Worm (Caenorhabditis elegans) whole organism, L2 larva: Measurements from ENCODE around the gene R12C12.7.
A peak's percentile ranks its signal among the peaks of the same experiment; 100 is the strongest.

Experiments used
- C34F6.9 ChIP-seq: fragments of 150-350 bp; optimal IDR thresholded peaks from 2 replicates; lab custom pipeline; 2014; ENCODE audit warnings: missing biosample characterization, missing genetic modification characterization
- F13H6.1 ChIP-seq: sonication (generic microtip); optimal IDR thresholded peaks from 2 replicates; lab custom pipeline; 2016; ENCODE audit warnings: missing genetic modification characterization, missing compliant biosample characterization
- R02D3.7 ChIP-seq: fragments of 150-350 bp; optimal IDR thresholded peaks from 2 replicates; lab custom pipeline; 2014; ENCODE audit warnings: missing biosample characterization, missing genetic modification characterization
- ZK546.5 ChIP-seq: sonication (generic microtip); optimal IDR thresholded peaks from 2 replicates; lab custom pipeline; 2017; ENCODE audit warnings: missing biosample characterization, missing genetic modification characterization
- alr-1 ChIP-seq: fragments of 150-350 bp; optimal IDR thresholded peaks from 2 replicates; lab custom pipeline; 2014; ENCODE audit warnings: missing biosample characterization, missing genetic modification characterization
- ama-1 ChIP-seq: fragments of 150-350 bp; optimal IDR thresholded peaks from 2 replicates; lab custom pipeline; 2018; ENCODE audit warnings: inconsistent platforms
- ceh-16 ChIP-seq: fragments of 150-350 bp; optimal IDR thresholded peaks from 2 replicates; lab custom pipeline; 2014; ENCODE audit warnings: missing biosample characterization, missing genetic modification characterization
- ceh-82 ChIP-seq: fragments of 150-350 bp; optimal IDR thresholded peaks from 2 replicates; lab custom pipeline; 2014; ENCODE audit warnings: missing biosample characterization, missing genetic modification characterization
- crh-2 ChIP-seq: sonication (generic microtip); optimal IDR thresholded peaks from 2 replicates; lab custom pipeline; 2017; ENCODE audit warnings: missing biosample characterization, missing genetic modification characterization
- dmd-4 ChIP-seq: sonication (generic microtip); optimal IDR thresholded peaks from 2 replicates; lab custom pipeline; 2017; ENCODE audit warnings: missing biosample characterization, missing genetic modification characterization
- egl-27 ChIP-seq: sonication (generic microtip); optimal IDR thresholded peaks from 3 replicates; lab custom pipeline; 2017; ENCODE audit warnings: missing biosample characterization, missing genetic modification reagents, missing genetic modification characterization
- elt-1 ChIP-seq: fragments of 150-350 bp; optimal IDR thresholded peaks from 2 replicates; lab custom pipeline; 2014; ENCODE audit warnings: missing biosample characterization, missing genetic modification characterization
- elt-3 ChIP-seq: sonication (generic microtip); optimal IDR thresholded peaks from 2 replicates; lab custom pipeline; 2017; ENCODE audit warnings: missing biosample characterization, missing genetic modification characterization
- fos-1 ChIP-seq: fragments of 150-350 bp; optimal IDR thresholded peaks from 2 replicates; lab custom pipeline; 2014; ENCODE audit warnings: missing biosample characterization, missing genetic modification characterization
- gmeb-1 ChIP-seq: fragments of 150-350 bp; optimal IDR thresholded peaks from 2 replicates; lab custom pipeline; 2014; ENCODE audit warnings: missing biosample characterization, missing genetic modification characterization
- lin-13 ChIP-seq: fragments of 150-350 bp; optimal IDR thresholded peaks from 2 replicates; lab custom pipeline; 2014; ENCODE audit warnings: missing biosample characterization, missing genetic modification reagents, missing genetic modification characterization
- lsy-2 ChIP-seq, 2 experiments: fragments of 150-350 bp in 1 of 2; sonication (generic microtip) in 1 of 2; optimal IDR thresholded peaks; 2 replicates each; lab custom pipeline; 2014 to 2017; ENCODE audit warnings: missing biosample characterization in 2 of 2, missing genetic modification characterization in 2 of 2
- mab-5 ChIP-seq: fragments of 150-350 bp; optimal IDR thresholded peaks from 2 replicates; lab custom pipeline; 2014; ENCODE audit warnings: missing biosample characterization, missing genetic modification characterization
- mbf-1 ChIP-seq: sonication (generic microtip); optimal IDR thresholded peaks from 2 replicates; lab custom pipeline; 2017; ENCODE audit warnings: missing biosample characterization, missing genetic modification characterization
- mdl-1 ChIP-seq, 2 experiments: fragments of 150-350 bp in 1 of 2; sonication (generic microtip) in 1 of 2; optimal IDR thresholded peaks; 2 replicates each; lab custom pipeline; 2017; ENCODE audit warnings: missing biosample characterization in 2 of 2, missing genetic modification characterization in 2 of 2
- nhr-12 ChIP-seq: fragments of 150-350 bp; optimal IDR thresholded peaks from 2 replicates; lab custom pipeline; 2014; ENCODE audit warnings: missing biosample characterization, missing genetic modification characterization
- nhr-129 ChIP-seq: fragments of 150-350 bp; optimal IDR thresholded peaks from 2 replicates; lab custom pipeline; 2014; ENCODE audit warnings: missing biosample characterization, missing genetic modification characterization
- nhr-21 ChIP-seq: fragments of 150-350 bp; optimal IDR thresholded peaks from 2 replicates; lab custom pipeline; 2014; ENCODE audit warnings: missing biosample characterization, missing genetic modification characterization
- nhr-23 ChIP-seq: fragments of 150-350 bp; optimal IDR thresholded peaks from 2 replicates; lab custom pipeline; 2014; ENCODE audit warnings: missing biosample characterization, missing genetic modification reagents, missing genetic modification characterization
- nhr-237 ChIP-seq: fragments of 150-350 bp; optimal IDR thresholded peaks from 2 replicates; lab custom pipeline; 2014; ENCODE audit warnings: missing biosample characterization, missing genetic modification characterization
- nhr-25 ChIP-seq: fragments of 150-350 bp; sonication (generic microtip); optimal IDR thresholded peaks from 3 replicates; lab custom pipeline; 2014; ENCODE audit warnings: missing biosample characterization, missing genetic modification characterization
- nhr-6 ChIP-seq: fragments of 150-350 bp; optimal IDR thresholded peaks from 2 replicates; lab custom pipeline; 2014; ENCODE audit warnings: missing biosample characterization, missing genetic modification characterization
- nhr-77 ChIP-seq: fragments of 150-350 bp; optimal IDR thresholded peaks from 2 replicates; lab custom pipeline; 2014; ENCODE audit warnings: missing biosample characterization, missing genetic modification characterization
- peb-1 ChIP-seq: fragments of 150-350 bp; optimal IDR thresholded peaks from 2 replicates; lab custom pipeline; 2014; ENCODE audit warnings: missing biosample characterization, missing genetic modification characterization
- sem-4 ChIP-seq: fragments of 150-350 bp; optimal IDR thresholded peaks from 2 replicates; lab custom pipeline; 2014; ENCODE audit warnings: missing biosample characterization, missing genetic modification reagents, missing genetic modification characterization
- skn-1 ChIP-seq: sonication (generic microtip); optimal IDR thresholded peaks from 2 replicates; lab custom pipeline; 2017; ENCODE audit warnings: missing biosample characterization, missing genetic modification characterization
- sma-3 ChIP-seq: sonication (generic microtip); optimal IDR thresholded peaks from 2 replicates; lab custom pipeline; 2016; ENCODE audit warnings: missing genetic modification reagents, missing genetic modification characterization, missing compliant biosample characterization
- sma-9 ChIP-seq, 2 experiments: fragments of 150-350 bp in 1 of 2; sonication (generic microtip) in 1 of 2; optimal IDR thresholded peaks; 2 replicates each; lab custom pipeline; 2014 to 2016; ENCODE audit warnings: missing genetic modification characterization in 2 of 2, mild to moderate bottlenecking in 1 of 2, missing biosample characterization in 1 of 2, missing compliant biosample characterization in 1 of 2, missing genetic modification reagents in 1 of 2, moderate library complexity in 1 of 2
- unc-39 ChIP-seq: fragments of 150-350 bp; optimal IDR thresholded peaks from 2 replicates; lab custom pipeline; 2014; ENCODE audit warnings: missing biosample characterization, missing genetic modification characterization
- unc-55 ChIP-seq: fragments of 150-350 bp; sonication (generic microtip); optimal IDR thresholded peaks from 3 replicates; lab custom pipeline; 2014; ENCODE audit warnings: missing biosample characterization, missing genetic modification reagents, missing genetic modification characterization
- unc-62 ChIP-seq: fragments of 150-350 bp; optimal IDR thresholded peaks from 2 replicates; lab custom pipeline; 2014; ENCODE audit warnings: missing biosample characterization, missing genetic modification reagents, missing genetic modification characterization
- zag-1 ChIP-seq: fragments of 150-350 bp; optimal IDR thresholded peaks from 2 replicates; lab custom pipeline; 2014; ENCODE audit warnings: missing biosample characterization, missing genetic modification characterization
- ztf-1 ChIP-seq: fragments of 200-800 bp; sonication (Bioruptor generic); conservative IDR thresholded peaks from 2 replicates; pipeline ENCODE4 v1.3.6; 2022; ENCODE audit warnings: missing genetic modification characterization, missing compliant biosample characterization
- ztf-11 ChIP-seq: sonication (generic microtip); optimal IDR thresholded peaks from 2 replicates; lab custom pipeline; 2017; ENCODE audit warnings: missing biosample characterization, missing genetic modification characterization
- ztf-4 ChIP-seq: fragments of 150-350 bp; optimal IDR thresholded peaks from 2 replicates; lab custom pipeline; 2014; ENCODE audit warnings: missing biosample characterization, missing genetic modification characterization

R12C12.7 gene

DNA sequence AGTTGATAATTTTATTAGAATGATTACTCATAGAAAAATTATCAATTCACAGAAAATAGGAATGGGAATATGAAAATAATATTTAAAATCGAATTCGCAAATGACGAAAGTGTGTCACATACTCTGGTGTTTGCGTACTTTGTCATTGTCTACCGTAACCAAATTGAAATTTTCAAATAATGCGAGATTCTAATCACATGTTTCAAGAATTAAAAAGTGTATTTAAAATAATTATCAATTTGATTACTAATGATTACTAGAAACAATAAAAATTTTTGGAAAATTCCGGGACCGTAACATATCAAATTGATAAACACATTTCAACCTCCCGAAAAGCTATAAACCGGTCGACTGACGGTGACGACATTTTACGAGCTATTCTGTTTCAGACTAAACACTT, 35.6 kb upstream of the R12C12.7 start, which contains the start of the genes fbf-2 and nspg-3:
Gene fbf-2, minus strand, starts transcription at position 101 of the 400 bp plus-strand sequence.
Gene nspg-3, plus strand, starts transcription at position 388 of the 400 bp plus-strand sequence.
- TF ChIP-seq crh-2 (tag; lab: Kevin White, UChicago) = no peak
- TF ChIP-seq ceh-16 (tag; lab: Kevin White, UChicago) = no peak
- TF ChIP-seq zag-1 (tag; lab: Kevin White, UChicago) = no peak
- TF ChIP-seq C34F6.9 = no peak
- TF ChIP-seq ztf-1 (GFP tag; lab: Robert Waterston, UW) = no peak
- TF ChIP-seq R02D3.7 (tag; lab: Kevin White, UChicago) = no peak
- TF ChIP-seq ztf-11 (tag; lab: Kevin White, UChicago) = no peak
- no peak for TF ChIP-seq ama-1 (lab: Kevin White, UChicago)

DNA sequence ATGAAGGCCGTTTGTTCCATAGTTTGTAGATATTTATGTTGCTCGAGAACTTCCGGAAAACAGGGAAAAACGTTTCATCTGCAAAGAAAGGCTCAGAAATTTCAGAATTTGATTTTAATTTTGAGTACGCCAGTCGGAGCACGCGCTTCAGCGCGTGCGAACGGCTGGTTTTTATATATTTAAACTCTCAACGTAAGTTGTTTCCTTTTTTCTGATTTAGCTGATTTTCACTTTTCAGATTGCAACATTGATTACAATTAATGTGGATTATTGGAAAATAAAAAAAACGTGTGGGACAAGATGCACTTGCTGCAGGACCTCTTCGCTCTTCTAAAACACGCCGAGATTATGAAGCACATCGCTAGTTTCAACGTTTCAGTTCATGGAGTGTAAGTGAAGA, 26.8 kb upstream of the R12C12.7 start, which contains the start of gene F21H12.3:
Gene F21H12.3, plus strand, starts transcription at position 301 of the 400 bp plus-strand sequence.
- TF ChIP-seq ztf-1 (GFP tag; lab: Robert Waterston, UW) (no peak), ceh-16 (tag; lab: Kevin White, UChicago) (no peak), mab-5 (tag; lab: Kevin White, UChicago) (no peak), ZK546.5 (tag; lab: Kevin White, UChicago) (no peak), peb-1 (tag; lab: Kevin White, UChicago) (no peak), nhr-25 (tag; lab: Kevin White, UChicago) (no peak), mbf-1 (tag; lab: Kevin White, UChicago) (no peak), elt-1 (tag; lab: Kevin White, UChicago) (no peak)

DNA sequence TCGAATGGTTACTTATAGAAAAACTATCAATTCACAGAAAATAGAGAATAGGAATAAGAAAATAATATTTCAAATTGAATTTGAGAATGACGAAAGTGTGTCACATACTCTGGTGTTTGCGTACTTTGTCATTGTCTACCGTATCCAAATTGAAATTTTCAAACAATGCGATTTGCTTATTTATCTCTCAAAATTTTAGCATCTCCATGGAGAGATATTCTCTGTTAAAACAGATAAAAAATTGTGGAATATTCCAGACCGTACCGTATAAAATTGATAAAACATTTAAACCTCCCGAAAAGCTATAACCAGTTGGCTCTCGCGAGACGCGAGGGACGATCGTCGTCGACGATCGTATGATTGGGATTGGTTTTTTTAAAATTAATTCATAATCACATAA, 25.0 kb upstream of the R12C12.7 start, which contains the start of gene fbf-1:
Gene fbf-1, minus strand, starts transcription at position 101 of the 400 bp plus-strand sequence.
- TF ChIP-seq elt-3 (tag; lab: Kevin White, UChicago) = no peak
- TF ChIP-seq unc-39 (tag; lab: Kevin White, UChicago) = no peak
- TF ChIP-seq mdl-1 (tag; optimal IDR thresholded peaks at IDR 0.05; lab: Kevin White, UChicago) = no peak
- no peak for TF ChIP-seq lsy-2 (tag; optimal IDR thresholded peaks at IDR 0.05; lab: Kevin White, UChicago)
- TF ChIP-seq unc-62 (GFP tag; lab: Kevin White, UChicago) = no peak

DNA sequence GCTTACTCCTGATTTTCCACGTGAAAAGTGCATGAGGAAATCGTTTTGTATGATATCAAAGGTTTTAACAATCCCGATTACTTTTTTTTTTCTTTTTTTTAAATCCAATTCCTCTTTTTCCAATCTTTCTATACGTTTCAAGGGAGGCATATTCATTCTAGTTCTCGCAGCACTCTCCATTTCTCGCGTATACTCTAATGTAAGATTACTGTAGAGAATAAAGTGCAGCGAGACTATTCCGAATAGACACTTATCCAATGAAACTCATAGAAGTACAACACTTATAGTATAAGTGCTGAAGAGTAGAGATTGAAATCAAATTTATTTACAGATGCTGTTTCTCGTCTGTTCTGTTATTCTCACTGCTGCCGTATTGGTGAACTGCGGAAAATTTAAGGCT, 21.8 kb upstream of the R12C12.7 start, which contains the start of gene H12I13.6:
Gene H12I13.6, plus strand, starts transcription at position 301 of the 400 bp plus-strand sequence.
- no peak for TF ChIP-seq nhr-12 (tag; lab: Kevin White, UChicago)
- TF ChIP-seq skn-1 (tag; lab: Kevin White, UChicago) = no peak
- no peak for TF ChIP-seq dmd-4
- no peak for TF ChIP-seq nhr-21 (tag; lab: Kevin White, UChicago)
- TF ChIP-seq fos-1 (tag; lab: Kevin White, UChicago) = no peak
- TF ChIP-seq nhr-237 = no peak
- no peak for TF ChIP-seq alr-1 (tag; lab: Kevin White, UChicago)
- TF ChIP-seq nhr-77 (tag; lab: Kevin White, UChicago) = no peak
- TF ChIP-seq C34F6.9 = no peak

DNA sequence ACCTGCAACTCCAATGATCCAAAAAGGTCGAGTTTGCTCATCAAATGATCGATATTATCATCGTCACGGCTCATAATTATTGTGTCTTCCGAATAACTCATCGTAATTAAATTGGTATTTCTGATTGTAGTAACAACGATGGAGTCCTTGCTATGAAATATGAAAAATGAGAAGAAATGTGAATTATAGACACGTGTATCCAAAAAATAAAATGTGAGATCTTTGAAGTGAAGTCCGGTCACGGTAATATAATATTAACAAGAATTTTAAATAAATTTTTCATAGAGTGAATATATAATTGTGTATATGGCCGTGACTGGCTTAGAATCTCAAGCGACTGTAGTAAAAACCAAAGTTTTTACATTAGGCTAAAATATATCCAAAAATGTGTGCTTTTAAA, 11.3 kb upstream of the R12C12.7 start, which contains the start of gene H12I13.1:
Gene H12I13.1, minus strand, starts transcription at position 101 of the 400 bp plus-strand sequence.
- TF ChIP-seq crh-2 (tag; lab: Kevin White, UChicago) (no peak), R02D3.7 (tag; lab: Kevin White, UChicago) (no peak), nhr-21 (tag; lab: Kevin White, UChicago) (no peak)

DNA sequence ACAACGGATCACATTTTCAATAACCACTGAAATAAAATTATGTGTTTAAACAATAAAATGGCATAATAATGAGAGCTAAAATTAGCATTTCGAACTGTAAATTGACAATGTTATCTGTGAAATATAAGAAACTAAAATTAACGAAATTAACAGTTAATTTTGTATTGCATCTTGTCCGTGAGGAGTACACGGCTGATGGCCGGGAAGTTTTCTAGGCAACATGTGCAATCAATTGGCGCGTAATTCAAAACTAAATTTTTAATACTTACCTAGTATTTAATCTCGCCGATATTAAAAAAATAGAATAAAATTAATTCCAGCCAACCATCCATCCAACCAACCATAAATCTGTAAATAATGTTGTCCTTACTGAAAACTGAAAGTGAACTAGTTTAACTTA, 5.7 kb upstream of the R12C12.7 start:
- TF ChIP-seq nhr-23 (tag; lab: Kevin White, UChicago) (no peak), mab-5 (tag; lab: Kevin White, UChicago) (peak; percentile 43), fos-1 (tag; lab: Kevin White, UChicago) (peak; percentile 5), gmeb-1 (tag; lab: Kevin White, UChicago) (peak; percentile 98), sma-9 (GFP tag; optimal IDR thresholded peaks at IDR 0.05; lab: Kevin White, UChicago) (peak; percentile 95), sma-9 (tag; optimal IDR thresholded peaks at IDR 0.05; lab: Kevin White, UChicago) (no peak), ZK546.5 (tag; lab: Kevin White, UChicago) (no peak), ztf-4 (tag; lab: Kevin White, UChicago) (peak; percentile 43), dmd-4 (peak; percentile 6), sma-3 (peak; percentile 90), lsy-2 (tag; optimal IDR thresholded peaks at IDR 0.05; lab: Kevin White, UChicago) (peak; percentile 77 to 91), mdl-1 (tag; optimal IDR thresholded peaks at IDR 0.05; lab: Kevin White, UChicago) (no peak), unc-55 (GFP tag; lab: Kevin White, UChicago) (peak; percentile 75), nhr-21 (tag; lab: Kevin White, UChicago) (peak; percentile 79), lin-13 (GFP tag; lab: Kevin White, UChicago) (peak; percentile 71), crh-2 (tag; lab: Kevin White, UChicago) (peak; percentile 77), sem-4 (peak; percentile 59), elt-3 (tag; lab: Kevin White, UChicago) (no peak), nhr-6 (tag; lab: Kevin White, UChicago) (peak; percentile 72), unc-39 (tag; lab: Kevin White, UChicago) (no peak), zag-1 (tag; lab: Kevin White, UChicago) (peak; percentile 4), ceh-82 (tag; lab: Kevin White, UChicago) (no peak), F13H6.1 (tag; lab: Kevin White, UChicago) (peak; percentile 83), nhr-129 (peak; percentile 56), ceh-16 (tag; lab: Kevin White, UChicago) (peak; percentile 45), egl-27 (peak; percentile 36), C34F6.9 (peak; percentile 70)
